Fruit fly (Drosophila melanogaster) whole organism, embryonic: ENCODE measurements around the gene CG5644.

Experiments used
- Aef1 ChIP-seq: fragments of 200-800 bp; sonication (Bioruptor generic); IDR thresholded peaks from 3 replicates; pipeline ENCODE4 v1.3.6; 2022; ENCODE audit warnings: missing biosample characterization, missing genetic modification characterization
- BEAF-32 ChIP-seq: fragments of 200-800 bp; sonication (Bioruptor generic); optimal IDR thresholded peaks from 3 replicates; lab custom pipeline; 2017; ENCODE audit warnings: missing biosample characterization, missing genetic modification characterization, mild to moderate bottlenecking, moderate library complexity, missing genetic modification reagents
- Bdp1 ChIP-seq: fragments of 200-800 bp; sonication (Bioruptor generic); optimal IDR thresholded peaks from 3 replicates; lab custom pipeline; 2016; ENCODE audit warnings: missing biosample characterization, missing genetic modification characterization
- Bgb ChIP-seq: fragments of 200-800 bp; sonication (Bioruptor generic); IDR thresholded peaks from 2 replicates; pipeline ENCODE4 v1.3.6; 2022; ENCODE audit warnings: missing biosample characterization, missing genetic modification characterization; ENCODE audit not compliant: partially characterized antibody
- CG1024 ChIP-seq: fragments of 200-800 bp; sonication (Bioruptor generic); IDR thresholded peaks from 2 replicates; pipeline ENCODE4 v1.3.6; 2022; ENCODE audit warnings: missing biosample characterization, missing genetic modification characterization
- CG11093 ChIP-seq: fragments of 200-800 bp; sonication (Bioruptor generic); IDR thresholded peaks from 3 replicates; pipeline ENCODE4 v1.3.6; 2022; ENCODE audit warnings: missing biosample characterization, missing genetic modification characterization
- CG11695 ChIP-seq: fragments of 200-800 bp; sonication (Bioruptor generic); IDR thresholded peaks from 3 replicates; pipeline ENCODE4 v1.3.6; 2022; ENCODE audit warnings: missing biosample characterization, missing genetic modification characterization
- CG12155 ChIP-seq: fragments of 200-800 bp; sonication (Bioruptor generic); optimal IDR thresholded peaks from 3 replicates; lab custom pipeline; 2016; ENCODE audit warnings: missing biosample characterization, missing genetic modification characterization
- CG13287 ChIP-seq: fragments of 200-800 bp; sonication (Bioruptor generic); IDR thresholded peaks from 2 replicates; pipeline ENCODE4 v1.3.6; 2022; ENCODE audit warnings: missing biosample characterization, missing genetic modification characterization; ENCODE audit not compliant: partially characterized antibody
- CG18599 ChIP-seq: fragments of 200-800 bp; sonication (Bioruptor generic); optimal IDR thresholded peaks from 3 replicates; lab custom pipeline; 2017; ENCODE audit warnings: missing biosample characterization, missing genetic modification characterization, mild to moderate bottlenecking, moderate library complexity, missing genetic modification reagents
- CG2116 ChIP-seq: fragments of 200-800 bp; sonication (Bioruptor generic); optimal IDR thresholded peaks from 3 replicates; lab custom pipeline; 2018; ENCODE audit warnings: missing biosample characterization, mild to moderate bottlenecking, missing genetic modification characterization
- CG2889 ChIP-seq: fragments of 200-800 bp; sonication (Bioruptor generic); IDR thresholded peaks from 3 replicates; pipeline ENCODE4 v1.3.6; 2022; ENCODE audit warnings: missing biosample characterization, missing genetic modification characterization
- CG3847 ChIP-seq: fragments of 200-800 bp; sonication (Bioruptor generic); IDR thresholded peaks from 2 replicates; pipeline ENCODE4 v1.3.6; 2022; ENCODE audit warnings: missing biosample characterization, missing genetic modification characterization
- CG4617 ChIP-seq: fragments of 200-800 bp; sonication (Bioruptor generic); optimal IDR thresholded peaks from 3 replicates; lab custom pipeline; 2016; ENCODE audit warnings: missing biosample characterization, missing genetic modification characterization, borderline replicate concordance
- CG8281 ChIP-seq: fragments of 200-800 bp; sonication (Bioruptor generic); optimal IDR thresholded peaks from 2 replicates; lab custom pipeline; 2018; ENCODE audit warnings: missing biosample characterization, mild to moderate bottlenecking, missing genetic modification characterization, moderate library complexity
- CG8944 ChIP-seq: fragments of 200-800 bp; sonication (Bioruptor generic); optimal IDR thresholded peaks from 3 replicates; lab custom pipeline; 2016; ENCODE audit warnings: missing biosample characterization, missing genetic modification characterization
- CTCF ChIP-seq: fragments of 200-800 bp; sonication (Bioruptor generic); optimal IDR thresholded peaks from 2 replicates; lab custom pipeline; 2017; ENCODE audit warnings: missing biosample characterization, mild to moderate bottlenecking, missing genetic modification characterization, moderate library complexity
- CoRest ChIP-seq: fragments of 200-800 bp; sonication (Bioruptor generic); optimal IDR thresholded peaks from 3 replicates; lab custom pipeline; 2018; ENCODE audit warnings: missing biosample characterization, mild to moderate bottlenecking, missing genetic modification characterization, moderate library complexity
- D ChIP-seq, 2 experiments: fragments of 200-800 bp in 1 of 2; fragments of >200 bp in 1 of 2; sonication (Bioruptor generic) in 1 of 2; optimal IDR thresholded peaks; 2 replicates in 1 of 2; 3 replicates in 1 of 2; lab custom pipeline; 2017; ENCODE audit warnings: mild to moderate bottlenecking in 1 of 2, missing biosample characterization in 1 of 2, missing genetic modification characterization in 1 of 2, missing genetic modification reagents in 1 of 2
- D19B ChIP-seq: fragments of 200-800 bp; sonication (Bioruptor generic); optimal IDR thresholded peaks from 2 replicates; lab custom pipeline; 2017; ENCODE audit warnings: missing biosample characterization, mild to moderate bottlenecking, missing genetic modification characterization
- Dek ChIP-seq: fragments of 200-800 bp; sonication (Bioruptor generic); optimal IDR thresholded peaks from 3 replicates; lab custom pipeline; 2019; ENCODE audit warnings: missing biosample characterization, mild to moderate bottlenecking, missing genetic modification characterization, moderate library complexity
- Dp ChIP-seq: fragments of 200-800 bp; sonication (Bioruptor generic); optimal IDR thresholded peaks from 2 replicates; lab custom pipeline; 2018; ENCODE audit warnings: missing biosample characterization, mild to moderate bottlenecking, missing genetic modification characterization, moderate library complexity
- Ets97D ChIP-seq: fragments of 200-800 bp; sonication (Bioruptor generic); optimal IDR thresholded peaks from 3 replicates; lab custom pipeline; 2016; ENCODE audit warnings: missing biosample characterization, missing genetic modification characterization
- Fer3 ChIP-seq: fragments of 200-800 bp; sonication (Bioruptor generic); optimal IDR thresholded peaks from 2 replicates; lab custom pipeline; 2018; ENCODE audit warnings: missing biosample characterization, mild to moderate bottlenecking, missing genetic modification characterization, moderate library complexity
- H2.0 ChIP-seq: fragments of 200-800 bp; sonication (Bioruptor generic); IDR thresholded peaks from 2 replicates; pipeline ENCODE4 v1.3.6; 2022; ENCODE audit warnings: missing biosample characterization, missing genetic modification characterization
- MBD-R2 ChIP-seq: fragments of 200-800 bp; sonication (Bioruptor generic); IDR thresholded peaks from 2 replicates; pipeline ENCODE4 v1.3.6; 2022; ENCODE audit warnings: missing biosample characterization, missing genetic modification characterization
- Opbp ChIP-seq: fragments of 200-800 bp; sonication (Bioruptor generic); IDR thresholded peaks from 3 replicates; pipeline ENCODE4 v1.3.6; 2022; ENCODE audit warnings: missing biosample characterization, missing genetic modification characterization; ENCODE audit not compliant: partially characterized antibody
- Sin3A ChIP-seq: fragments of >200 bp; optimal IDR thresholded peaks from 2 replicates; lab custom pipeline; 2018
- Sox100B ChIP-seq: fragments of 200-800 bp; sonication (Bioruptor generic); optimal IDR thresholded peaks from 3 replicates; lab custom pipeline; 2018; ENCODE audit warnings: missing biosample characterization, mild to moderate bottlenecking, missing genetic modification characterization
- Usf ChIP-seq: fragments of 200-800 bp; sonication (Bioruptor generic); optimal IDR thresholded peaks from 2 replicates; lab custom pipeline; 2017; ENCODE audit warnings: missing genotype, missing biosample characterization, missing genetic modification characterization
- YL-1 ChIP-seq: fragments of 200-800 bp; sonication (Bioruptor generic); optimal IDR thresholded peaks from 3 replicates; lab custom pipeline; 2017; ENCODE audit warnings: missing biosample characterization, mild to moderate bottlenecking, missing genetic modification characterization
- amos ChIP-seq: fragments of 200-800 bp; sonication (Bioruptor generic); IDR thresholded peaks from 2 replicates; pipeline ENCODE4 v1.3.6; 2022; ENCODE audit warnings: missing biosample characterization, missing genetic modification characterization; ENCODE audit not compliant: partially characterized antibody
- ap ChIP-seq: fragments of 200-800 bp; sonication (Bioruptor generic); IDR thresholded peaks from 2 replicates; pipeline ENCODE4 v1.3.6; 2022; ENCODE audit warnings: missing biosample characterization, missing genetic modification characterization
- bbx ChIP-seq: fragments of 200-800 bp; sonication (Bioruptor generic); IDR thresholded peaks from 2 replicates; pipeline ENCODE4 v1.3.6; 2022; ENCODE audit warnings: missing biosample characterization, missing genetic modification characterization; ENCODE audit not compliant: partially characterized antibody
- ci ChIP-seq: fragments of 200-800 bp; sonication (Bioruptor generic); IDR thresholded peaks from 3 replicates; pipeline ENCODE4 v1.3.6; 2022; ENCODE audit warnings: missing biosample characterization, missing genetic modification characterization
- crp ChIP-seq, 2 experiments: fragments of 200-800 bp; sonication (Bioruptor generic); optimal IDR thresholded peaks; 2 replicates in 1 of 2; 3 replicates in 1 of 2; lab custom pipeline; 2017; ENCODE audit warnings: missing biosample characterization in 2 of 2, missing genetic modification characterization in 2 of 2, mild to moderate bottlenecking in 1 of 2, moderate library complexity in 1 of 2
- danr ChIP-seq: fragments of 200-800 bp; sonication (Bioruptor generic); IDR thresholded peaks from 2 replicates; pipeline ENCODE4 v1.3.6; 2022; ENCODE audit warnings: missing biosample characterization, missing genetic modification characterization
- dpn ChIP-seq, 2 experiments: fragments of 200-800 bp; sonication (Bioruptor generic); optimal IDR thresholded peaks; 3 replicates each; lab custom pipeline; 2016; ENCODE audit warnings: missing biosample characterization in 2 of 2, missing genetic modification characterization in 2 of 2
- ftz-f1 ChIP-seq: fragments of 200-800 bp; sonication (Bioruptor generic); optimal IDR thresholded peaks from 2 replicates; lab custom pipeline; 2016; ENCODE audit warnings: missing biosample characterization, missing genetic modification characterization
- knrl ChIP-seq: fragments of 200-800 bp; sonication (Bioruptor generic); IDR thresholded peaks from 3 replicates; pipeline ENCODE4 v1.3.6; 2022; ENCODE audit warnings: missing biosample characterization, missing genetic modification characterization; ENCODE audit not compliant: partially characterized antibody
- lov ChIP-seq, 2 experiments: fragments of 200-800 bp in 1 of 2; fragments of >200 bp in 1 of 2; sonication (Bioruptor generic) in 1 of 2; IDR thresholded peaks in 1 of 2; optimal IDR thresholded peaks in 1 of 2; 2 replicates in 1 of 2; 3 replicates in 1 of 2; pipeline versions ENCODE4 v1.3.6 to Lab custom; 2017 to 2022; ENCODE audit warnings: missing biosample characterization in 1 of 2, missing genetic modification characterization in 1 of 2
- phol ChIP-seq: fragments of 200-800 bp; sonication (Bioruptor generic); optimal IDR thresholded peaks from 3 replicates; lab custom pipeline; 2018; ENCODE audit warnings: missing biosample characterization, mild to moderate bottlenecking, missing genetic modification characterization, moderate library complexity
- psq ChIP-seq: fragments of 200-800 bp; sonication (Bioruptor generic); optimal IDR thresholded peaks from 2 replicates; lab custom pipeline; 2017; ENCODE audit warnings: missing biosample characterization, missing genetic modification characterization
- rib ChIP-seq: fragments of 200-800 bp; sonication (Bioruptor generic); IDR thresholded peaks from 2 replicates; pipeline ENCODE4 v1.3.6; 2022; ENCODE audit warnings: missing biosample characterization, missing genetic modification characterization
- sna ChIP-seq: fragments of 200-800 bp; sonication (Bioruptor generic); IDR thresholded peaks from 2 replicates; pipeline ENCODE4 v1.3.6; 2022; ENCODE audit warnings: missing biosample characterization, missing genetic modification characterization; ENCODE audit not compliant: partially characterized antibody
- stc ChIP-seq: fragments of 200-800 bp; sonication (Bioruptor generic); IDR thresholded peaks from 2 replicates; pipeline ENCODE4 v1.3.6; 2022; ENCODE audit warnings: missing biosample characterization, missing genetic modification characterization
- stwl ChIP-seq: fragments of 200-800 bp; sonication (Bioruptor generic); optimal IDR thresholded peaks from 3 replicates; lab custom pipeline; 2018; ENCODE audit warnings: missing biosample characterization, mild to moderate bottlenecking, missing genetic modification characterization, moderate library complexity
- tll ChIP-seq, 2 experiments: fragments of 200-800 bp in 1 of 2; fragments of >200 bp in 1 of 2; sonication (Bioruptor generic) in 1 of 2; optimal IDR thresholded peaks; 2 replicates each; lab custom pipeline; 2017 to 2019; ENCODE audit warnings: missing biosample characterization in 2 of 2, missing genetic modification characterization in 2 of 2, mild to moderate bottlenecking in 1 of 2, moderate library complexity in 1 of 2
- vvl ChIP-seq: fragments of 200-800 bp; sonication (Bioruptor generic); IDR thresholded peaks from 2 replicates; pipeline ENCODE4 v1.3.6; 2022; ENCODE audit warnings: missing biosample characterization, missing genetic modification characterization

Gene CG5644

DNA sequence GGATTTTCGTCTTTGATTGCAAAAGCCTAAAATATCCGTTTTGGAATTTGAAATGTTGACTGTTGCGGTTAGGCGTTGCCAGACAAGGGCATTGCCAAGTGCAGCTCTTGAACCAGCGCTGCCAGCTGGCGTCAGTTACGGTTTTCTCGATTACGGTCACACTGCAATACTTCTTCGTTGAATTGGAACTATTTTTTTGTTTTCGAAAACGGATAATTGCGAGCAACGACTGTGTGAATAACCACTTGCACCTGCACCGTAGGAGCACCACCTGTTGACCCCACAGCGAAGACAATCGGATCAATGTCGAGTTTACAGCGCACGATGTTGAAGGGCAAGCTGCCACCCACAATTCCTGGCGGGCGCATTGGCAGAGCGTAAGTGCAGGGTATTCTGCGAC, 6.9 kb upstream of the CG5644 start, which contains the start of gene CG5068 (continued):
- TF ChIP-seq CG3847 (GFP tag; lab: Robert Waterston, UW) (peak; percentile 80), Dek (tag; lab: Kevin White, UChicago) (no peak), bbx (GFP tag; lab: Robert Waterston, UW) (0 out of 2 replicates have a peak, but pooled peaks have one; percentile 26), CG4617 (GFP tag; lab: Kevin White, UChicago) (peak; percentile 86), lov (optimal IDR thresholded peaks at IDR 0.05; lab: Kevin White, UChicago) (no peak), lov (GFP tag; IDR thresholded peaks at IDR 0.05; lab: Robert Waterston, UW) (no peak), Bdp1 (GFP tag; lab: Kevin White, UChicago) (peak; percentile 0), Opbp (peak; percentile 37; the same call in 1 of the 3 replicates), danr (GFP tag; lab: Robert Waterston, UW) (no peak), Sox100B (GFP tag; lab: Kevin White, UChicago) (no peak), Aef1 (GFP tag; lab: Robert Waterston, UW) (no peak), CTCF (GFP tag; lab: Kevin White, UChicago) (peak; percentile 13), ap (GFP tag; lab: Robert Waterston, UW) (no peak), psq (GFP tag; lab: Kevin White, UChicago) (no peak), CoRest (tag; lab: Kevin White, UChicago) (peak; percentile 34), Usf (GFP tag; lab: Kevin White, UChicago) (no peak), ci (GFP tag; lab: Robert Waterston, UW) (0 out of 3 replicates have a peak, but pooled peaks have one; percentile 18), CG1024 (GFP tag; lab: Robert Waterston, UW) (no peak), CG2889 (GFP tag; lab: Robert Waterston, UW) (no peak), vvl (GFP tag; lab: Robert Waterston, UW) (peak; percentile 29; the same call in 1 of the 2 replicates), CG13287 (GFP tag; lab: Robert Waterston, UW) (peak; percentile 42; the same call in 1 of the 2 replicates), CG11093 (GFP tag; lab: Robert Waterston, UW) (no peak), Ets97D (GFP tag; lab: Kevin White, UChicago) (peak; percentile 69), Fer3 (tag; lab: Kevin White, UChicago) (no peak), rib (GFP tag; lab: Robert Waterston, UW) (no peak), YL-1 (GFP tag; lab: Kevin White, UChicago) (peak; percentile 78), ftz-f1 (GFP tag; lab: Kevin White, UChicago) (peak; percentile 64), CG8944 (GFP tag; lab: Kevin White, UChicago) (no peak), amos (peak; percentile 51; the same call in 1 of the 2 replicates), Bgb (peak; percentile 49; the same call in 1 of the 2 replicates), stwl (tag; lab: Kevin White, UChicago) (peak; percentile 79), CG12155 (GFP tag; lab: Kevin White, UChicago) (no peak), sna (peak; percentile 50; the same call in 1 of the 2 replicates), CG11695 (GFP tag; lab: Robert Waterston, UW) (no peak), crp (GFP tag; optimal IDR thresholded peaks at IDR 0.05; lab: Kevin White, UChicago) (peak in 1 of 2 experiments; percentile 71), tll (GFP tag; optimal IDR thresholded peaks at IDR 0.05; lab: Kevin White, UChicago) (peak in 1 of 2 experiments; percentile 20), BEAF-32 (peak; percentile 34), Dp (GFP tag; lab: Kevin White, UChicago) (peak; percentile 79), D19B (GFP tag; lab: Kevin White, UChicago) (peak; percentile 22), H2.0 (GFP tag; lab: Robert Waterston, UW) (no peak), D (optimal IDR thresholded peaks at IDR 0.05; lab: Kevin White, UChicago) (peak; percentile 56), D (GFP tag; optimal IDR thresholded peaks at IDR 0.05; lab: Kevin White, UChicago) (no peak), dpn (GFP tag; optimal IDR thresholded peaks at IDR 0.05; lab: Kevin White, UChicago) (no peak), phol (tag; lab: Kevin White, UChicago) (peak; percentile 37), MBD-R2 (peak; percentile 86), Sin3A (peak; percentile 33), CG8281 (tag; lab: Kevin White, UChicago) (no peak), CG18599 (GFP tag; lab: Kevin White, UChicago) (no peak), knrl (GFP tag; lab: Robert Waterston, UW) (peak; percentile 23; the same call in 1 of the 3 replicates), CG2116 (GFP tag; lab: Kevin White, UChicago) (peak; percentile 39), stc (GFP tag; lab: Robert Waterston, UW) (no peak)
